Fruit fly (Drosophila melanogaster) whole organism, embryonic: ENCODE measurements around the gene Gnpat.

Experiments
- ATbp ChIP-seq: fragments of 200-800 bp; sonication (Bioruptor generic); optimal IDR thresholded peaks from 2 replicates; lab custom pipeline; 2017; ENCODE audit warnings: missing biosample characterization, mild to moderate bottlenecking, missing genetic modification characterization, missing genetic modification reagents
- Adf1 ChIP-seq: fragments of 200-800 bp; sonication (Bioruptor generic); IDR thresholded peaks from 2 replicates; pipeline ENCODE4 v1.3.6; 2022; ENCODE audit warnings: missing biosample characterization, missing genetic modification characterization
- Bgb ChIP-seq: fragments of 200-800 bp; sonication (Bioruptor generic); IDR thresholded peaks from 2 replicates; pipeline ENCODE4 v1.3.6; 2022; ENCODE audit warnings: missing biosample characterization, missing genetic modification characterization; ENCODE audit not compliant: partially characterized antibody
- CG1024 ChIP-seq: fragments of 200-800 bp; sonication (Bioruptor generic); IDR thresholded peaks from 2 replicates; pipeline ENCODE4 v1.3.6; 2022; ENCODE audit warnings: missing biosample characterization, missing genetic modification characterization
- CG10267 ChIP-seq: fragments of 200-800 bp; sonication (Bioruptor generic); optimal IDR thresholded peaks from 2 replicates; lab custom pipeline; 2018; ENCODE audit warnings: missing biosample characterization, mild to moderate bottlenecking, missing genetic modification characterization, moderate library complexity
- CG10274 ChIP-seq: fragments of 200-800 bp; sonication (Bioruptor generic); optimal IDR thresholded peaks from 3 replicates; lab custom pipeline; 2017; ENCODE audit warnings: missing biosample characterization, mild to moderate bottlenecking, missing genetic modification characterization
- CG11085 ChIP-seq: fragments of 200-800 bp; sonication (Bioruptor generic); IDR thresholded peaks from 2 replicates; pipeline ENCODE4 v1.3.6; 2022; ENCODE audit warnings: missing biosample characterization, missing genetic modification characterization
- CG12071 ChIP-seq: fragments of 200-800 bp; sonication (Bioruptor generic); optimal IDR thresholded peaks from 3 replicates; lab custom pipeline; 2018; ENCODE audit warnings: missing biosample characterization, mild to moderate bottlenecking, missing genetic modification characterization
- CG12769 ChIP-seq: fragments of 200-800 bp; sonication (Bioruptor generic); optimal IDR thresholded peaks from 2 replicates; lab custom pipeline; 2019; ENCODE audit warnings: missing biosample characterization, mild to moderate bottlenecking, missing genetic modification characterization, moderate library complexity
- CG13287 ChIP-seq: fragments of 200-800 bp; sonication (Bioruptor generic); IDR thresholded peaks from 2 replicates; pipeline ENCODE4 v1.3.6; 2022; ENCODE audit warnings: missing biosample characterization, missing genetic modification characterization; ENCODE audit not compliant: partially characterized antibody
- CG13424 ChIP-seq: fragments of 200-800 bp; sonication (Bioruptor generic); optimal IDR thresholded peaks from 2 replicates; lab custom pipeline; 2019; ENCODE audit warnings: missing biosample characterization, mild to moderate bottlenecking, missing genetic modification characterization, moderate library complexity
- CG14441 ChIP-seq: fragments of 200-800 bp; sonication (Bioruptor generic); IDR thresholded peaks from 2 replicates; pipeline ENCODE4 v1.3.6; 2022; ENCODE audit warnings: missing biosample characterization, missing genetic modification characterization
- CG18476 ChIP-seq: fragments of 200-800 bp; sonication (Bioruptor generic); optimal IDR thresholded peaks from 2 replicates; lab custom pipeline; 2016; ENCODE audit warnings: missing biosample characterization, mild to moderate bottlenecking, missing genetic modification characterization
- CG2199 ChIP-seq: fragments of 200-800 bp; sonication (Bioruptor generic); IDR thresholded peaks from 3 replicates; pipeline ENCODE4 v1.3.6; 2022; ENCODE audit warnings: missing biosample characterization, missing genetic modification characterization
- CG31224 ChIP-seq: fragments of 200-800 bp; sonication (Bioruptor generic); IDR thresholded peaks from 2 replicates; pipeline ENCODE4 v1.3.6; 2022; ENCODE audit warnings: missing biosample characterization, missing genetic modification characterization
- CG5953 ChIP-seq: fragments of 200-800 bp; sonication (Bioruptor generic); IDR thresholded peaks from 2 replicates; pipeline ENCODE4 v1.3.6; 2022; ENCODE audit warnings: missing biosample characterization, missing genetic modification characterization
- CG6175 ChIP-seq: fragments of 200-800 bp; sonication (Bioruptor generic); IDR thresholded peaks from 3 replicates; pipeline ENCODE4 v1.3.6; 2022; ENCODE audit warnings: missing biosample characterization, missing genetic modification characterization
- CG7745 ChIP-seq: fragments of 200-800 bp; sonication (Bioruptor generic); optimal IDR thresholded peaks from 2 replicates; lab custom pipeline; 2018; ENCODE audit warnings: missing biosample characterization, mild to moderate bottlenecking, missing genetic modification characterization, moderate library complexity
- CG8388 ChIP-seq: fragments of 200-800 bp; sonication (Bioruptor generic); optimal IDR thresholded peaks from 2 replicates; lab custom pipeline; 2019; ENCODE audit warnings: missing biosample characterization, mild to moderate bottlenecking, missing genetic modification characterization, moderate library complexity
- CHES-1-like ChIP-seq: fragments of 200-800 bp; sonication (Bioruptor generic); optimal IDR thresholded peaks from 2 replicates; lab custom pipeline; 2016; ENCODE audit warnings: missing biosample characterization, missing genetic modification characterization
- Chrac-16 ChIP-seq: fragments of 200-800 bp; sonication (Bioruptor generic); optimal IDR thresholded peaks from 3 replicates; lab custom pipeline; 2016; ENCODE audit warnings: missing biosample characterization, missing genetic modification characterization
- Doc2 ChIP-seq: fragments of 200-800 bp; sonication (Bioruptor generic); IDR thresholded peaks from 2 replicates; pipeline ENCODE4 v1.3.6; 2022; ENCODE audit warnings: missing biosample characterization, missing genetic modification characterization
- Ets65A ChIP-seq: fragments of 200-800 bp; sonication (Bioruptor generic); peaks from one replicate; lab custom pipeline; 2016; ENCODE audit warnings: missing biosample characterization, missing genetic modification characterization
- Fer3 ChIP-seq: fragments of 200-800 bp; sonication (Bioruptor generic); optimal IDR thresholded peaks from 2 replicates; lab custom pipeline; 2018; ENCODE audit warnings: missing biosample characterization, mild to moderate bottlenecking, missing genetic modification characterization, moderate library complexity
- GATAe ChIP-seq: fragments of 200-800 bp; sonication (Bioruptor generic); conservative IDR thresholded peaks from 2 replicates; pipeline ENCODE4 v1.3.6; 2022; ENCODE audit warnings: missing biosample characterization, missing genetic modification characterization
- HmgD ChIP-seq: fragments of 200-800 bp; sonication (Bioruptor generic); optimal IDR thresholded peaks from 3 replicates; lab custom pipeline; 2016; ENCODE audit warnings: missing biosample characterization, missing genetic modification characterization
- Jarid2 ChIP-seq: fragments of 200-800 bp; sonication (Bioruptor generic); optimal IDR thresholded peaks from 3 replicates; lab custom pipeline; 2017; ENCODE audit warnings: mild to moderate bottlenecking, missing biosample characterization, missing genetic modification reagents, missing genetic modification characterization
- Lhr ChIP-seq: fragments of 200-800 bp; sonication (Bioruptor generic); optimal IDR thresholded peaks from 3 replicates; lab custom pipeline; 2017; ENCODE audit warnings: mild to moderate bottlenecking, missing biosample characterization, missing genetic modification reagents, missing genetic modification characterization
- YL-1 ChIP-seq: fragments of 200-800 bp; sonication (Bioruptor generic); optimal IDR thresholded peaks from 3 replicates; lab custom pipeline; 2017; ENCODE audit warnings: missing biosample characterization, mild to moderate bottlenecking, missing genetic modification characterization
- chn ChIP-seq: fragments of 200-800 bp; sonication (Bioruptor generic); optimal IDR thresholded peaks from 2 replicates; lab custom pipeline; 2016; ENCODE audit warnings: missing biosample characterization, missing genetic modification characterization
- da ChIP-seq: fragments of 200-800 bp; sonication (Bioruptor generic); optimal IDR thresholded peaks from 2 replicates; lab custom pipeline; 2016; ENCODE audit warnings: missing biosample characterization, missing genetic modification characterization
- dmrt99B ChIP-seq: fragments of 200-800 bp; sonication (Bioruptor generic); optimal IDR thresholded peaks from 2 replicates; lab custom pipeline; 2018; ENCODE audit warnings: missing biosample characterization, mild to moderate bottlenecking, missing genetic modification characterization, moderate library complexity
- dpn ChIP-seq, 2 experiments: fragments of 200-800 bp; sonication (Bioruptor generic); optimal IDR thresholded peaks; 3 replicates each; lab custom pipeline; 2016; ENCODE audit warnings: missing biosample characterization in 2 of 2, missing genetic modification characterization in 2 of 2
- fd96Cb ChIP-seq: fragments of 200-800 bp; sonication (Bioruptor generic); optimal IDR thresholded peaks from 2 replicates; lab custom pipeline; 2018; ENCODE audit warnings: missing biosample characterization, mild to moderate bottlenecking, missing genetic modification characterization, moderate library complexity
- gce ChIP-seq: fragments of 200-800 bp; sonication (Bioruptor generic); IDR thresholded peaks from 3 replicates; pipeline ENCODE4 v1.3.6; 2022; ENCODE audit warnings: missing biosample characterization, missing genetic modification characterization
- gro ChIP-seq: fragments of 200-800 bp; sonication (Bioruptor generic); optimal IDR thresholded peaks from 2 replicates; lab custom pipeline; 2016; ENCODE audit warnings: missing biosample characterization, missing genetic modification characterization
- kay ChIP-seq: fragments of 200-800 bp; sonication (Bioruptor generic); optimal IDR thresholded peaks from 2 replicates; lab custom pipeline; 2016; ENCODE audit warnings: missing biosample characterization, missing genetic modification characterization
- kni ChIP-seq: fragments of 200-800 bp; sonication (Bioruptor generic); optimal IDR thresholded peaks from 3 replicates; lab custom pipeline; 2017; ENCODE audit warnings: mild to moderate bottlenecking, missing biosample characterization, missing genetic modification reagents, missing genetic modification characterization
- mirr ChIP-seq: fragments of 200-800 bp; sonication (Bioruptor generic); optimal IDR thresholded peaks from 3 replicates; lab custom pipeline; 2018; ENCODE audit warnings: missing biosample characterization, mild to moderate bottlenecking, missing genetic modification characterization
- otp ChIP-seq: fragments of 200-800 bp; sonication (Bioruptor generic); IDR thresholded peaks from 3 replicates; pipeline ENCODE4, ENCODE4 v1.3.6; 2022; ENCODE audit warnings: missing biosample characterization, missing genetic modification characterization
- ranshi ChIP-seq: fragments of 200-800 bp; sonication (Bioruptor generic); IDR thresholded peaks from 2 replicates; pipeline ENCODE4 v1.3.6; 2022; ENCODE audit warnings: missing biosample characterization, missing genetic modification characterization
- run ChIP-seq: fragments of 200-800 bp; sonication (Bioruptor generic); optimal IDR thresholded peaks from 3 replicates; lab custom pipeline; 2018; ENCODE audit warnings: missing biosample characterization, mild to moderate bottlenecking, missing genetic modification characterization
- sob ChIP-seq: fragments of 200-800 bp; sonication (Bioruptor generic); IDR thresholded peaks from 2 replicates; pipeline ENCODE4 v1.3.6; 2022; ENCODE audit warnings: missing biosample characterization, missing genetic modification characterization
- tio ChIP-seq: fragments of 200-800 bp; sonication (Bioruptor generic); optimal IDR thresholded peaks from 2 replicates; lab custom pipeline; 2017; ENCODE audit warnings: missing biosample characterization, missing genetic modification characterization, inconsistent platforms
- trh ChIP-seq: fragments of 200-800 bp; sonication (Bioruptor generic); optimal IDR thresholded peaks from 2 replicates; lab custom pipeline; 2016; ENCODE audit warnings: missing biosample characterization, missing genetic modification characterization
- usp ChIP-seq: fragments of >200 bp; optimal IDR thresholded peaks from 2 replicates; lab custom pipeline; 2017; ENCODE audit warnings: missing biosample characterization, missing genetic modification characterization
- vfl ChIP-seq: fragments of 200-800 bp; sonication (Bioruptor generic); optimal IDR thresholded peaks from 2 replicates; lab custom pipeline; 2016; ENCODE audit warnings: missing biosample characterization, missing genetic modification characterization
- wor ChIP-seq: fragments of 200-800 bp; sonication (Bioruptor generic); IDR thresholded peaks from 2 replicates; pipeline ENCODE4 v1.3.6; 2022; ENCODE audit warnings: missing biosample characterization, missing genetic modification characterization
- zfh2 ChIP-seq: fragments of 200-800 bp; sonication (Bioruptor generic); optimal IDR thresholded peaks from 2 replicates; lab custom pipeline; 2016; ENCODE audit warnings: missing biosample characterization, missing genetic modification characterization

Gene Gnpat

DNA sequence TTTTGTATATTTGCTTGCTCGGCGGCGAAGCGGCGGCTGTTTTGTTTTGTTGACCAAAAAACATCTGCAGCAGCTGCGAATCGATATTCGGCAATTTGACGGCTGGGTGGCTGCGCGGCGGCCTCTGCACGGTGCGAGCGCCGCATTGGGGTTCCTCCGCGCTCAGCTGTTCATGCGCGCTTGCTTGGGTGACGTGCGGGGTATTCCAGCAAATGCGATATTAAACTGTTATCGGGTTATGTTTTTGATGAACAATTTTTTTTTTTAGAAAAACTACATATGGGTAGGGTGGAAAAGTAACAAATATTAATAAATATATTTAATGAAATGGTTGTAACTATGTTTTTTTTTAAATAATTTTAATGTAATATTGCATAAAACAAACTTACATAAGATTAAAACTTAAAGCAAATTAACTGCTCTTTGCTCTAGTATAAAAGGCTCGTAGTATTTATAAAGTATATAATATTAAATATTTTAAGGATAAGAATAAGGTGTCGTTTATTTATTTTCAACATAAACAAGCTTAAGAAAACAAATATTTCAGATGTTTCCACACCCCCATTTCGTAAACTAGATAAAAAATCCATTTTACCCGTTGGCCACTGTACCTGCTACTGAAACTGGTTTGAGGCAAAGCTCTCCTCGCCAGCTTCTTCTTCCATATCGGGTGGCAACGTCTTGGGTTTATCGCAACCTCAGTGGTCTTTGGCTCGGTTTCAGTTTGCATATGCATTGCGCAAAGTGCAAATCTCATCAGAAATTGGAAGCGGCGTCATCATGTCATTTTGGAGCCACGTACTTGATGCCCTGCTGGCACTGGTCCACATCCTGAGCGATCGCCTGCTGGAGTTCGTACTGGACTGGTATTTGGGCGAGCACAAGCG is at the start of gene Gnpat, which contains the start of gene CG5112 (continued):
- no peak for TF ChIP-seq kay (GFP tag; lab: Kevin White, UChicago)
- TF ChIP-seq CG7745 (tag; lab: Kevin White, UChicago) = no peak
- no peak for TF ChIP-seq Doc2 (GFP tag; lab: Robert Waterston, UW)
- no peak for TF ChIP-seq fd96Cb (tag; lab: Kevin White, UChicago)
- no peak; the same call in 1 of the 2 replicates for TF ChIP-seq GATAe (GFP tag; lab: Robert Waterston, UW)
- peak; percentile 80 for TF ChIP-seq sob (GFP tag; lab: Robert Waterston, UW)
- TF ChIP-seq CG5953 (GFP tag; lab: Robert Waterston, UW) = peak; percentile 64
- peak; percentile 38; the same call in 1 of the 3 replicates for TF ChIP-seq gce (GFP tag; lab: Robert Waterston, UW)
- peak; percentile 52 for TF ChIP-seq CG11085
- peak; percentile 74 for TF ChIP-seq HmgD (GFP tag; lab: Kevin White, UChicago)
- TF ChIP-seq dmrt99B (tag; lab: Kevin White, UChicago) = peak; percentile 31
- no peak for TF ChIP-seq Lhr
- TF ChIP-seq CG14441 (GFP tag; lab: Robert Waterston, UW) = peak; percentile 69
- TF ChIP-seq vfl (GFP tag; lab: Kevin White, UChicago) = peak; percentile 14
- no peak for TF ChIP-seq Jarid2 (GFP tag; lab: Kevin White, UChicago)
- TF ChIP-seq CG6175 = peak; percentile 55; the same call in 2 of the 3 replicates
- no peak for TF ChIP-seq run (tag; lab: Kevin White, UChicago)
- peak; percentile 52; the same call in 1 of the 2 replicates for TF ChIP-seq CG31224 (GFP tag; lab: Robert Waterston, UW)
- peak; percentile 46 for TF ChIP-seq CG8388 (GFP tag; lab: Kevin White, UChicago)
- no peak for TF ChIP-seq CG2199
- TF ChIP-seq usp (GFP tag; lab: Kevin White, UChicago) = no peak
- no peak; the same call in 1 of the 2 replicates for TF ChIP-seq wor (GFP tag; lab: Robert Waterston, UW)
- peak; percentile 82 for TF ChIP-seq da (GFP tag; lab: Kevin White, UChicago)
- TF ChIP-seq CG1024 (GFP tag; lab: Robert Waterston, UW) = peak; percentile 76
- TF ChIP-seq CG10274 (GFP tag; lab: Kevin White, UChicago) = no peak
- peak; percentile 46 for TF ChIP-seq Fer3 (tag; lab: Kevin White, UChicago)
- TF ChIP-seq chn = peak; percentile 77
- peak; percentile 71 for TF ChIP-seq Bgb (GFP tag; lab: Robert Waterston, UW)
- peak; percentile 58 for TF ChIP-seq CG10267
- peak; percentile 1 for TF ChIP-seq YL-1 (GFP tag; lab: Kevin White, UChicago)
- peak; percentile 50 for TF ChIP-seq CG12769 (tag; lab: Kevin White, UChicago)
- peak; percentile 55 for TF ChIP-seq CHES-1-like (GFP tag; lab: Kevin White, UChicago)
- peak; percentile 74 for TF ChIP-seq gro (GFP tag; lab: Kevin White, UChicago)
- peak; percentile 33 for TF ChIP-seq CG18476 (GFP tag; lab: Kevin White, UChicago)
- peak; percentile 78 for TF ChIP-seq CG13287 (GFP tag; lab: Robert Waterston, UW)
- TF ChIP-seq Ets65A (GFP tag; lab: Kevin White, UChicago) = peak; percentile 96
- peak; percentile 18 for TF ChIP-seq trh (GFP tag; lab: Kevin White, UChicago)
- peak; percentile 63 for TF ChIP-seq zfh2 (GFP tag; lab: Kevin White, UChicago)
- no peak for TF ChIP-seq kni (GFP tag; lab: Kevin White, UChicago)
- peak in 1 of 2 experiments; percentile 57 for TF ChIP-seq dpn (GFP tag; optimal IDR thresholded peaks at IDR 0.05; lab: Kevin White, UChicago)
- TF ChIP-seq ATbp (GFP tag; lab: Kevin White, UChicago) = no peak
- TF ChIP-seq CG12071 (GFP tag; lab: Kevin White, UChicago) = no peak
- peak; percentile 60 for TF ChIP-seq mirr (GFP tag; lab: Kevin White, UChicago)
- TF ChIP-seq CG13424 (tag; lab: Kevin White, UChicago) = peak; percentile 86
- TF ChIP-seq ranshi (GFP tag; lab: Robert Waterston, UW) = 0 out of 2 replicates have a peak, but pooled peaks have one; percentile 11
- TF ChIP-seq otp = peak; percentile 58; the same call in 2 of the 3 replicates
- TF ChIP-seq Chrac-16 (GFP tag; lab: Kevin White, UChicago) = peak; percentile 52
- TF ChIP-seq Adf1 (GFP tag; lab: Robert Waterston, UW) = peak; percentile 66
- no peak for TF ChIP-seq tio (GFP tag; lab: Kevin White, UChicago)
